ENCODE assay signal across 1 fruit fly cellular context in genomic region chr3L:15518344-15518743, dm6.
TF ChIP-seq lines count a peak whose summit lies in the region.

No protein-coding gene starts in this region.

TF ChIP-seq in whole organism, embryonic, 481 proteins besides CTCF, POLR2A, EP300 and RAD21 (continued from another document):
- no peak for TF ChIP-seq ERR (GFP tag; optimal IDR thresholded peaks at IDR 0.05; lab: Kevin White, UChicago)
- TF ChIP-seq Side (GFP tag; optimal IDR thresholded peaks at IDR 0.05; lab: Kevin White, UChicago) = no peak
